Worm (Caenorhabditis elegans) whole organism, mixed stage, embryonic: ENCODE results near the gene ZK1248.15.

ENCODE experiments used
- ceh-43 ChIP-seq: fragments of 200-800 bp; sonication (Bioruptor generic); optimal IDR thresholded peaks from 2 replicates; lab custom pipeline; 2018; ENCODE audit warnings: mild to moderate bottlenecking, missing genetic modification characterization, moderate library complexity, missing compliant biosample characterization
- mls-2 ChIP-seq: sonication (generic microtip); optimal IDR thresholded peaks from 2 replicates; lab custom pipeline; 2016; ENCODE audit warnings: mild to moderate bottlenecking, missing genetic modification characterization, moderate library complexity, missing compliant biosample characterization
- nhr-237 ChIP-seq: fragments of 150-350 bp; optimal IDR thresholded peaks from 2 replicates; lab custom pipeline; 2014; ENCODE audit warnings: missing biosample characterization, missing genetic modification characterization
- nhr-28 ChIP-seq: fragments of 150-350 bp; optimal IDR thresholded peaks from 2 replicates; lab custom pipeline; 2014; ENCODE audit warnings: missing biosample characterization, missing genetic modification characterization
- sem-2 ChIP-seq: fragments of 200-800 bp; sonication (Bioruptor generic); optimal IDR thresholded peaks from 2 replicates; lab custom pipeline; 2018; ENCODE audit warnings: mild to moderate bottlenecking, missing genetic modification characterization, missing compliant biosample characterization
- unc-62 ChIP-seq: fragments of 150-350 bp; optimal IDR thresholded peaks from 2 replicates; lab custom pipeline; 2014; ENCODE audit warnings: missing biosample characterization, missing genetic modification reagents, missing genetic modification characterization
- ztf-11 ChIP-seq: fragments of 150-350 bp; optimal IDR thresholded peaks from 2 replicates; lab custom pipeline; 2014; ENCODE audit warnings: missing biosample characterization, missing genetic modification characterization

ce11 chrII:5816346-5816745 lies 22.0 kb downstream of the ZK1248.15 start, which contains the start of gene ZK1248.20:
- TF ChIP-seq nhr-28 (no peak), mls-2 (no peak), nhr-237 (tag; lab: Kevin White, UChicago) (no peak), unc-62 (GFP tag; lab: Kevin White, UChicago) (no peak), ztf-11 (tag; lab: Kevin White, UChicago) (no peak), ceh-43 (GFP tag; lab: Kevin White, UChicago) (no peak), sem-2 (GFP tag; lab: Kevin White, UChicago) (no peak)
